Worm (Caenorhabditis elegans) whole organism, midembryonic: ENCODE measurements around the gene ttr-16.

ENCODE experiments used
- cog-1 ChIP-seq: sonication (generic microtip); optimal IDR thresholded peaks from 2 replicates; lab custom pipeline; 2016; ENCODE audit warnings: missing genetic modification characterization, missing compliant biosample characterization
- flt-1 ChIP-seq: fragments of 200-800 bp; sonication (Bioruptor generic); IDR thresholded peaks from 2 replicates; pipeline ENCODE4 v1.3.6; 2022; ENCODE audit warnings: missing genetic modification characterization, missing compliant biosample characterization
- med-1 ChIP-seq: sonication (generic microtip); optimal IDR thresholded peaks from 2 replicates; lab custom pipeline; 2017; ENCODE audit warnings: missing genetic modification characterization, mild to moderate bottlenecking, missing compliant biosample characterization, antibody characterized with exemption, missing genetic modification reagents; ENCODE audit not compliant: insufficient read depth
- ref-1 ChIP-seq: fragments of 200-800 bp; sonication (Bioruptor generic); conservative IDR thresholded peaks from 2 replicates; pipeline ENCODE4 v1.3.6; 2022; ENCODE audit warnings: missing genetic modification reagents, missing genetic modification characterization, missing compliant biosample characterization
- tab-1 ChIP-seq: fragments of 200-800 bp; sonication (Bioruptor generic); IDR thresholded peaks from 2 replicates; pipeline ENCODE4 v1.3.6; 2022; ENCODE audit warnings: missing genetic modification characterization, missing compliant biosample characterization
- ztf-23 ChIP-seq: fragments of 200-800 bp; sonication (Bioruptor generic); IDR thresholded peaks from 2 replicates; pipeline ENCODE4 v1.3.6; 2022; ENCODE audit warnings: missing genetic modification reagents, missing genetic modification characterization, missing compliant biosample characterization

DNA sequence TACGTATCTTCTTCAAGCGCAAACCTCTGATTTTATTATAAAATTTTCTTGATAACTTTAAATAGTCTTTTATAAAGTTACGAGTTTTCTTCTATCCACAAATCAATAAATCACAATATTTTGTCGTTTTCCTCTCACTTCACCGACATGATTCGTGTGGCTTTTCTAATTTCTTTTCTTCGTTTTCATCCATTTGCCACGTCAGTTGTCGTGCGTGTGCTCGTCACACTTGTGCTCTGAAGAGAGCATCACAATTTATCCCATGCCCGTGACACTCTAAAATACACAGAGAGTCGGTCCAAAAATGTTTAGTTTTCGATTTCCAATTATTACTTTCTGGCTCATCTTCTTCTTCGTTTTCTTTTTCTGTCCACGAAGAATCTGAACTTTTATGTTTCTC, 48.0 kb upstream of the ttr-16 start:
- TF ChIP-seq med-1 (GFP tag; lab: Kevin White, UChicago): no peak
- no peak for TF ChIP-seq flt-1
- TF ChIP-seq tab-1 (GFP tag; lab: Robert Waterston, UW): no peak
- TF ChIP-seq ztf-23 (GFP tag; lab: Robert Waterston, UW): no peak
- TF ChIP-seq ref-1 (GFP tag; lab: Robert Waterston, UW): no peak
- TF ChIP-seq cog-1: no peak
